Fruit fly (Drosophila melanogaster): ENCODE data around the gene tHMG1.

DNA sequence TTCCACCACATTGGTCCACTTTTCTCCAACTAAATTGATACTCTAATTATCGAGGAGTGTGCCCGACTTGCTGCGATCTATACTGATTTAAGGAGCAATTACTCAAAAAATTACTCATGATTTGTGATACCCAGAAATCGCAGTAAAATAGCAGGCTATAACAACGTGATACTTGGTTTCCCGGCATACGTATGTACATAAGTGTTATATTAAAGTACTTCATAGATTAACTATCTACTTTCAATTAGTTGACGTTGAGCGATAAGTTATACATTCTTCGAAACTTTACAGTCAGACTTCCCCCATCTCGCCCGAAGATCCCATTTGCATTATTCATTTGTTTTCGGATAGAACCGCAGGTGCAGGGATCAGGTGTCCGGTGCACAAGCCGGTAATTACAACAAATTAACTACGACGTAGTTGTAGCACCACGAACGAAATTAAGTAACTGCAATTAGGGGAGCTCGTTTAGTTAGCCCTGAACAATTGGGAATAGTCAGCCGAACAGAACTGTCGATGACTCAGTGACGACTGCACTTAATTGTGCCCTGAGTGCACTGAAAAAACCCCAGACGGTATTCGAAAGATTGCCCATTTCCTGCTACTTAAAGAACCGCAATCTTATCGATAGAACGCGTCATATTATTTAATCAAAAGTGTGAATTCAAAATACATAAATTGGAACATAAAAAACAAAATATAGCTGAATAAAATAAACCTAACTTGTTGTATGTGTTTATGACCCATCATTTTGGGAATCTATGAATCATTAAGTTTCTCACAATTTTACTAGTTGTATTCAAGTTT lies 34.1 kb downstream of the tHMG1 start:
- TF ChIP-seq Hr78 (GFP tag; optimal IDR thresholded peaks at IDR 0.05) = no peak
- TF ChIP-seq Abd-B (GFP tag; optimal IDR thresholded peaks at IDR 0.05) = no peak
- no peak for TF ChIP-seq brk (GFP tag; optimal IDR thresholded peaks at IDR 0.05)
- no peak for TF ChIP-seq jim (GFP tag; optimal IDR thresholded peaks at IDR 0.05)
- TF ChIP-seq fru (GFP tag; optimal IDR thresholded peaks at IDR 0.05) = no peak
- TF ChIP-seq HLH106 (tag; optimal IDR thresholded peaks at IDR 0.05) = no peak
- no peak for TF ChIP-seq sv (GFP tag; optimal IDR thresholded peaks at IDR 0.05)
- TF ChIP-seq Dfd (GFP tag; optimal IDR thresholded peaks at IDR 0.05) = no peak
- TF ChIP-seq woc (GFP tag; optimal IDR thresholded peaks at IDR 0.05) = no peak
- no peak for TF ChIP-seq h (GFP tag; optimal IDR thresholded peaks at IDR 0.05)
